Worm (Caenorhabditis elegans) whole organism, L2 larva: ENCODE measurements around the gene ZC13.10.

ENCODE experiments used
- R02D3.7 ChIP-seq: fragments of 150-350 bp; optimal IDR thresholded peaks from 2 replicates; lab custom pipeline; 2014; ENCODE audit warnings: missing biosample characterization, missing genetic modification characterization
- ZK546.5 ChIP-seq: sonication (generic microtip); optimal IDR thresholded peaks from 2 replicates; lab custom pipeline; 2017; ENCODE audit warnings: missing biosample characterization, missing genetic modification characterization
- ama-1 ChIP-seq: fragments of 150-350 bp; optimal IDR thresholded peaks from 2 replicates; lab custom pipeline; 2018; ENCODE audit warnings: inconsistent platforms
- elt-1 ChIP-seq: fragments of 150-350 bp; optimal IDR thresholded peaks from 2 replicates; lab custom pipeline; 2014; ENCODE audit warnings: missing biosample characterization, missing genetic modification characterization
- fos-1 ChIP-seq: fragments of 150-350 bp; optimal IDR thresholded peaks from 2 replicates; lab custom pipeline; 2014; ENCODE audit warnings: missing biosample characterization, missing genetic modification characterization
- lin-11 ChIP-seq: fragments of 150-350 bp; sonication (generic microtip); optimal IDR thresholded peaks from 2 replicates; lab custom pipeline; 2014; ENCODE audit warnings: missing biosample characterization, missing genetic modification characterization, inconsistent platforms, mixed read lengths
- lsy-2 ChIP-seq, 2 experiments: fragments of 150-350 bp in 1 of 2; sonication (generic microtip) in 1 of 2; optimal IDR thresholded peaks; 2 replicates each; lab custom pipeline; 2014 to 2017; ENCODE audit warnings: missing biosample characterization in 2 of 2, missing genetic modification characterization in 2 of 2
- mdl-1 ChIP-seq, 2 experiments: fragments of 150-350 bp in 1 of 2; sonication (generic microtip) in 1 of 2; optimal IDR thresholded peaks; 2 replicates each; lab custom pipeline; 2017; ENCODE audit warnings: missing biosample characterization in 2 of 2, missing genetic modification characterization in 2 of 2
- nhr-11 ChIP-seq: fragments of 150-350 bp; optimal IDR thresholded peaks from 2 replicates; lab custom pipeline; 2014; ENCODE audit warnings: missing biosample characterization, missing genetic modification characterization
- nhr-237 ChIP-seq: fragments of 150-350 bp; optimal IDR thresholded peaks from 2 replicates; lab custom pipeline; 2014; ENCODE audit warnings: missing biosample characterization, missing genetic modification characterization
- nhr-77 ChIP-seq: fragments of 150-350 bp; optimal IDR thresholded peaks from 2 replicates; lab custom pipeline; 2014; ENCODE audit warnings: missing biosample characterization, missing genetic modification characterization
- sma-9 ChIP-seq, 2 experiments: fragments of 150-350 bp in 1 of 2; sonication (generic microtip) in 1 of 2; optimal IDR thresholded peaks; 2 replicates each; lab custom pipeline; 2014 to 2016; ENCODE audit warnings: missing genetic modification characterization in 2 of 2, mild to moderate bottlenecking in 1 of 2, missing biosample characterization in 1 of 2, missing compliant biosample characterization in 1 of 2, missing genetic modification reagents in 1 of 2, moderate library complexity in 1 of 2
- unc-62 ChIP-seq: fragments of 150-350 bp; optimal IDR thresholded peaks from 2 replicates; lab custom pipeline; 2014; ENCODE audit warnings: missing biosample characterization, missing genetic modification reagents, missing genetic modification characterization
- ztf-4 ChIP-seq: fragments of 150-350 bp; optimal IDR thresholded peaks from 2 replicates; lab custom pipeline; 2014; ENCODE audit warnings: missing biosample characterization, missing genetic modification characterization

DNA sequence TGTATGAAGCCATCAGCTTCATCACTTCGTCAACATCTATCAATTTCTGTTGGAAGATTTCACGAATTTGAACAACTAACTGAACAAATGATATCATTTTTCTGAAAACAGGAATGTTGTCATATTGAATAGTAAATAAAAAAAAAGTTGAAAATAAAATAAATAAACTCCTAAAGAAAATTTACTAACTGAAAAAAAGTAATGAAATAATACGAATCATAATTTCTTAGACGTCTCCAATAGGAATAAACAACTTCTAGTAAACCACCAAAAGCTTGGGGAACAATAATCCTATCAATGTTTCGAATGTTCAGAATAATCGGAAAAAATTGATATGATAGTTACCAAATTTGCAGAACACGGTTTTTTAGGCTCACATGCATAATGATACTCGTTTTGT lies 38.9 kb downstream of the ZC13.10 start, which contains the start of gene cdo-1:
- TF ChIP-seq nhr-237 (tag; lab: Kevin White, UChicago) (no peak), ZK546.5 (tag; lab: Kevin White, UChicago) (no peak), nhr-77 (tag; lab: Kevin White, UChicago) (no peak), ama-1 (lab: Kevin White, UChicago) (no peak), nhr-11 (no peak), sma-9 (GFP tag; optimal IDR thresholded peaks at IDR 0.05; lab: Kevin White, UChicago) (no peak), sma-9 (tag; optimal IDR thresholded peaks at IDR 0.05; lab: Kevin White, UChicago) (no peak), unc-62 (GFP tag; lab: Kevin White, UChicago) (no peak), ztf-4 (tag; lab: Kevin White, UChicago) (no peak), fos-1 (tag; lab: Kevin White, UChicago) (no peak), elt-1 (tag; lab: Kevin White, UChicago) (no peak), mdl-1 (tag; optimal IDR thresholded peaks at IDR 0.05; lab: Kevin White, UChicago) (no peak), lsy-2 (tag; optimal IDR thresholded peaks at IDR 0.05; lab: Kevin White, UChicago) (no peak), lin-11 (tag; lab: Kevin White, UChicago) (no peak), R02D3.7 (no peak)
